Worm (Caenorhabditis elegans) whole organism, L2 larva: ENCODE data around the gene F58F12.12.
A peak's percentile ranks its signal among the peaks of the same experiment; 100 is the strongest.

Source experiments
- C34F6.9 ChIP-seq: fragments of 150-350 bp; optimal IDR thresholded peaks from 2 replicates; lab custom pipeline; 2014; ENCODE audit warnings: missing biosample characterization, missing genetic modification characterization
- F13H6.1 ChIP-seq: sonication (generic microtip); optimal IDR thresholded peaks from 2 replicates; lab custom pipeline; 2016; ENCODE audit warnings: missing genetic modification characterization, missing compliant biosample characterization
- R02D3.7 ChIP-seq: fragments of 150-350 bp; optimal IDR thresholded peaks from 2 replicates; lab custom pipeline; 2014; ENCODE audit warnings: missing biosample characterization, missing genetic modification characterization
- alr-1 ChIP-seq: fragments of 150-350 bp; optimal IDR thresholded peaks from 2 replicates; lab custom pipeline; 2014; ENCODE audit warnings: missing biosample characterization, missing genetic modification characterization
- aly-2 ChIP-seq: fragments of 150-350 bp; optimal IDR thresholded peaks from 2 replicates; lab custom pipeline; 2014; ENCODE audit warnings: missing biosample characterization, missing genetic modification characterization
- ama-1 ChIP-seq: fragments of 150-350 bp; optimal IDR thresholded peaks from 2 replicates; lab custom pipeline; 2018; ENCODE audit warnings: inconsistent platforms
- blmp-1 ChIP-seq: sonication (generic microtip); optimal IDR thresholded peaks from 2 replicates; lab custom pipeline; 2017; ENCODE audit warnings: missing genetic modification characterization, mild to moderate bottlenecking, missing compliant biosample characterization, antibody characterized with exemption, moderate library complexity; ENCODE audit not compliant: insufficient read depth
- ceh-16 ChIP-seq: fragments of 150-350 bp; optimal IDR thresholded peaks from 2 replicates; lab custom pipeline; 2014; ENCODE audit warnings: missing biosample characterization, missing genetic modification characterization
- crh-2 ChIP-seq: sonication (generic microtip); optimal IDR thresholded peaks from 2 replicates; lab custom pipeline; 2017; ENCODE audit warnings: missing biosample characterization, missing genetic modification characterization
- dmd-4 ChIP-seq: sonication (generic microtip); optimal IDR thresholded peaks from 2 replicates; lab custom pipeline; 2017; ENCODE audit warnings: missing biosample characterization, missing genetic modification characterization
- egl-27 ChIP-seq: sonication (generic microtip); optimal IDR thresholded peaks from 3 replicates; lab custom pipeline; 2017; ENCODE audit warnings: missing biosample characterization, missing genetic modification reagents, missing genetic modification characterization
- elt-1 ChIP-seq: fragments of 150-350 bp; optimal IDR thresholded peaks from 2 replicates; lab custom pipeline; 2014; ENCODE audit warnings: missing biosample characterization, missing genetic modification characterization
- elt-3 ChIP-seq: sonication (generic microtip); optimal IDR thresholded peaks from 2 replicates; lab custom pipeline; 2017; ENCODE audit warnings: missing biosample characterization, missing genetic modification characterization
- fos-1 ChIP-seq: fragments of 150-350 bp; optimal IDR thresholded peaks from 2 replicates; lab custom pipeline; 2014; ENCODE audit warnings: missing biosample characterization, missing genetic modification characterization
- gmeb-1 ChIP-seq: fragments of 150-350 bp; optimal IDR thresholded peaks from 2 replicates; lab custom pipeline; 2014; ENCODE audit warnings: missing biosample characterization, missing genetic modification characterization
- lin-11 ChIP-seq: fragments of 150-350 bp; sonication (generic microtip); optimal IDR thresholded peaks from 2 replicates; lab custom pipeline; 2014; ENCODE audit warnings: missing biosample characterization, missing genetic modification characterization, inconsistent platforms, mixed read lengths
- lin-13 ChIP-seq: fragments of 150-350 bp; optimal IDR thresholded peaks from 2 replicates; lab custom pipeline; 2014; ENCODE audit warnings: missing biosample characterization, missing genetic modification reagents, missing genetic modification characterization
- lsy-2 ChIP-seq, 2 experiments: fragments of 150-350 bp in 1 of 2; sonication (generic microtip) in 1 of 2; optimal IDR thresholded peaks; 2 replicates each; lab custom pipeline; 2014 to 2017; ENCODE audit warnings: missing biosample characterization in 2 of 2, missing genetic modification characterization in 2 of 2
- mab-5 ChIP-seq: fragments of 150-350 bp; optimal IDR thresholded peaks from 2 replicates; lab custom pipeline; 2014; ENCODE audit warnings: missing biosample characterization, missing genetic modification characterization
- mdl-1 ChIP-seq, 2 experiments: fragments of 150-350 bp in 1 of 2; sonication (generic microtip) in 1 of 2; optimal IDR thresholded peaks; 2 replicates each; lab custom pipeline; 2017; ENCODE audit warnings: missing biosample characterization in 2 of 2, missing genetic modification characterization in 2 of 2
- nhr-11 ChIP-seq: fragments of 150-350 bp; optimal IDR thresholded peaks from 2 replicates; lab custom pipeline; 2014; ENCODE audit warnings: missing biosample characterization, missing genetic modification characterization
- nhr-129 ChIP-seq: fragments of 150-350 bp; optimal IDR thresholded peaks from 2 replicates; lab custom pipeline; 2014; ENCODE audit warnings: missing biosample characterization, missing genetic modification characterization
- nhr-21 ChIP-seq: fragments of 150-350 bp; optimal IDR thresholded peaks from 2 replicates; lab custom pipeline; 2014; ENCODE audit warnings: missing biosample characterization, missing genetic modification characterization
- nhr-23 ChIP-seq: fragments of 150-350 bp; optimal IDR thresholded peaks from 2 replicates; lab custom pipeline; 2014; ENCODE audit warnings: missing biosample characterization, missing genetic modification reagents, missing genetic modification characterization
- nhr-237 ChIP-seq: fragments of 150-350 bp; optimal IDR thresholded peaks from 2 replicates; lab custom pipeline; 2014; ENCODE audit warnings: missing biosample characterization, missing genetic modification characterization
- nhr-77 ChIP-seq: fragments of 150-350 bp; optimal IDR thresholded peaks from 2 replicates; lab custom pipeline; 2014; ENCODE audit warnings: missing biosample characterization, missing genetic modification characterization
- sem-4 ChIP-seq: fragments of 150-350 bp; optimal IDR thresholded peaks from 2 replicates; lab custom pipeline; 2014; ENCODE audit warnings: missing biosample characterization, missing genetic modification reagents, missing genetic modification characterization
- skn-1 ChIP-seq: sonication (generic microtip); optimal IDR thresholded peaks from 2 replicates; lab custom pipeline; 2017; ENCODE audit warnings: missing biosample characterization, missing genetic modification characterization
- sma-3 ChIP-seq: sonication (generic microtip); optimal IDR thresholded peaks from 2 replicates; lab custom pipeline; 2016; ENCODE audit warnings: missing genetic modification reagents, missing genetic modification characterization, missing compliant biosample characterization
- sma-9 ChIP-seq, 2 experiments: fragments of 150-350 bp in 1 of 2; sonication (generic microtip) in 1 of 2; optimal IDR thresholded peaks; 2 replicates each; lab custom pipeline; 2014 to 2016; ENCODE audit warnings: missing genetic modification characterization in 2 of 2, mild to moderate bottlenecking in 1 of 2, missing biosample characterization in 1 of 2, missing compliant biosample characterization in 1 of 2, missing genetic modification reagents in 1 of 2, moderate library complexity in 1 of 2
- snpc-4 ChIP-seq: fragments of 150-350 bp; optimal IDR thresholded peaks from 2 replicates; lab custom pipeline; 2014; ENCODE audit warnings: missing biosample characterization, missing genetic modification characterization
- unc-39 ChIP-seq: fragments of 150-350 bp; optimal IDR thresholded peaks from 2 replicates; lab custom pipeline; 2014; ENCODE audit warnings: missing biosample characterization, missing genetic modification characterization
- unc-55 ChIP-seq: fragments of 150-350 bp; sonication (generic microtip); optimal IDR thresholded peaks from 3 replicates; lab custom pipeline; 2014; ENCODE audit warnings: missing biosample characterization, missing genetic modification reagents, missing genetic modification characterization
- ztf-11 ChIP-seq: sonication (generic microtip); optimal IDR thresholded peaks from 2 replicates; lab custom pipeline; 2017; ENCODE audit warnings: missing biosample characterization, missing genetic modification characterization
- ztf-4 ChIP-seq: fragments of 150-350 bp; optimal IDR thresholded peaks from 2 replicates; lab custom pipeline; 2014; ENCODE audit warnings: missing biosample characterization, missing genetic modification characterization

Gene F58F12.12

DNA sequence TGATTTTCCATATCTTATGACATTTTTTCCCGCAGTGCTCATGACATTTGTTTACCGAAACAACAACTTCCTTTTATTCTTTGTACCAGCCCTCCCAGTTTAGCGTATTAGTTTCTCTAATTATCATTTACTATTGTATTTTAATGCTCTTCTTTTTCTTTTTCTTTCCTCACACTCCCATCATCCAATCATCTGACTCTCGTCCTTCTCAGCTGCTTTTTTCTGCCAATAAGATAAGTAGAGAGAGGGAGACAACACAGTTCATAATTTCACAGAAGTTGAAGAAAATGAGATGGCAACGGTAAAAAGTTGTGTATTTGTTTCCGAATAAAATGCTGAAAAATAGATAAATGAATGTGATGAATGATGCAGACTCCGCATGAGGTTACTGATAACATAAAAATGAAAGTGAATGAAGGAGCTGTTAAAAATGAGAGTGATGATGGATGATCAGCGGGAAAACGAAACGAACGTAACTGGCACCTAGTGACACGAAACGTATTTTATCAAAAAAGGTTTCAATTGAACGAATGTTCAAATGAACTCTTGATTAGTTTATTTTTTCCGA lies 3.5 kb upstream of the F58F12.12 start:
- no peak for TF ChIP-seq elt-3 (tag; lab: Kevin White, UChicago)
- peak; percentile 40 for TF ChIP-seq crh-2 (tag; lab: Kevin White, UChicago)
- TF ChIP-seq nhr-11 (tag; lab: Kevin White, UChicago), result no peak
- TF ChIP-seq sma-9 (GFP tag; optimal IDR thresholded peaks at IDR 0.05; lab: Kevin White, UChicago), result peak; percentile 11
- no peak for TF ChIP-seq sma-9 (tag; optimal IDR thresholded peaks at IDR 0.05; lab: Kevin White, UChicago)
- peak; percentile 90 for TF ChIP-seq fos-1 (tag; lab: Kevin White, UChicago)
- peak; percentile 29 for TF ChIP-seq blmp-1 (tag; lab: Kevin White, UChicago)
- TF ChIP-seq R02D3.7 (tag; lab: Kevin White, UChicago), result no peak
- TF ChIP-seq sem-4 (tag; lab: Kevin White, UChicago), result no peak
- no peak for TF ChIP-seq mdl-1 (tag; optimal IDR thresholded peaks at IDR 0.05; lab: Kevin White, UChicago)
- TF ChIP-seq ama-1, result no peak
- no peak for TF ChIP-seq F13H6.1 (tag; lab: Kevin White, UChicago)
- TF ChIP-seq skn-1 (tag; lab: Kevin White, UChicago), result no peak
- TF ChIP-seq egl-27 (tag; lab: Kevin White, UChicago), result no peak
- TF ChIP-seq nhr-129, result peak; percentile 8

- TF ChIP-seq nhr-21 (tag; lab: Kevin White, UChicago) (peak; percentile 69), lin-11 (tag; lab: Kevin White, UChicago) (no peak), sma-9 (GFP tag; optimal IDR thresholded peaks at IDR 0.05; lab: Kevin White, UChicago) (peak; percentile 35), sma-9 (tag; optimal IDR thresholded peaks at IDR 0.05; lab: Kevin White, UChicago) (no peak), ztf-4 (no peak), fos-1 (tag; lab: Kevin White, UChicago) (peak; percentile 44), aly-2 (tag; lab: Kevin White, UChicago) (no peak), R02D3.7 (tag; lab: Kevin White, UChicago) (no peak), sma-3 (GFP tag; lab: Kevin White, UChicago) (peak; percentile 10), egl-27 (tag; lab: Kevin White, UChicago) (no peak)
Measured at ce11 chrII:6379038-6379563, 1.9 kb upstream of the F58F12.12 start.

- TF ChIP-seq alr-1 (tag; lab: Kevin White, UChicago), result no peak
- TF ChIP-seq egl-27 (tag; lab: Kevin White, UChicago), result no peak
- TF ChIP-seq nhr-129, result peak; percentile 61
- TF ChIP-seq ztf-11 (tag; lab: Kevin White, UChicago), result no peak
- no peak for TF ChIP-seq elt-1 (tag; lab: Kevin White, UChicago)
- peak; percentile 28 for TF ChIP-seq snpc-4 (tag; lab: Kevin White, UChicago)
- TF ChIP-seq lsy-2 (tag; optimal IDR thresholded peaks at IDR 0.05; lab: Kevin White, UChicago), result peak; percentile 39 to 78
- no peak for TF ChIP-seq nhr-23 (tag; lab: Kevin White, UChicago)
- no peak for TF ChIP-seq ceh-16
- TF ChIP-seq mab-5 (tag; lab: Kevin White, UChicago), result no peak
- TF ChIP-seq unc-39, result no peak
- TF ChIP-seq lin-13 (GFP tag; lab: Kevin White, UChicago), result peak; percentile 61
- TF ChIP-seq sem-4 (tag; lab: Kevin White, UChicago), result peak; percentile 38
- peak; percentile 67 for TF ChIP-seq fos-1 (tag; lab: Kevin White, UChicago)
- TF ChIP-seq sma-3 (GFP tag; lab: Kevin White, UChicago), result peak; percentile 18
- peak; percentile 66 for TF ChIP-seq gmeb-1
- TF ChIP-seq crh-2 (tag; lab: Kevin White, UChicago), result peak; percentile 24
- peak; percentile 41 for TF ChIP-seq sma-9 (GFP tag; optimal IDR thresholded peaks at IDR 0.05; lab: Kevin White, UChicago)
- TF ChIP-seq sma-9 (tag; optimal IDR thresholded peaks at IDR 0.05; lab: Kevin White, UChicago), result no peak
- TF ChIP-seq C34F6.9, result peak; percentile 81
- TF ChIP-seq mdl-1 (tag; optimal IDR thresholded peaks at IDR 0.05; lab: Kevin White, UChicago), result no peak
- peak; percentile 16 for TF ChIP-seq nhr-21 (tag; lab: Kevin White, UChicago)
Measured at ce11 chrII:6383183-6383695, 2.3 kb downstream of the F58F12.12 start, which contains the start of gene F58F12.1. Gene F58F12.1 (plus strand): TSS chrII:6383645.

- TF ChIP-seq elt-3 (tag; lab: Kevin White, UChicago) (no peak), nhr-237 (no peak), alr-1 (tag; lab: Kevin White, UChicago) (no peak), lin-13 (GFP tag; lab: Kevin White, UChicago) (no peak), ztf-4 (no peak), unc-39 (no peak), nhr-77 (tag; lab: Kevin White, UChicago) (no peak), F13H6.1 (tag; lab: Kevin White, UChicago) (no peak), nhr-23 (tag; lab: Kevin White, UChicago) (no peak), aly-2 (tag; lab: Kevin White, UChicago) (no peak), dmd-4 (tag; lab: Kevin White, UChicago) (no peak), unc-55 (no peak), ceh-16 (no peak)
Measured at ce11 chrII:6386467-6386866, 5.5 kb downstream of the F58F12.12 start, which contains the start of gene F58F12.4. Gene F58F12.4 (plus strand): TSS chrII:6386767.
